Fruit fly (Drosophila melanogaster): ENCODE measurements around the gene Hex-A.

Hex-A gene

dm6 chrX:9550565-9551145 lies 34.8 kb upstream of the Hex-A start, which contains the start of gene CG32700:
Gene CG32700 (minus strand): TSS chrX:9550838.
- no peak for TF ChIP-seq D19B (GFP tag; optimal IDR thresholded peaks at IDR 0.05)
- no peak for TF ChIP-seq Neu2 (GFP tag; optimal IDR thresholded peaks at IDR 0.05; ENCODE audit: borderline replicate concordance)
- peak; percentile 10 for TF ChIP-seq Fer1 (GFP tag; optimal IDR thresholded peaks at IDR 0.05)
- TF ChIP-seq otp (GFP tag; IDR thresholded peaks at IDR 0.05), result no peak
- peak; percentile 26; the same call in 1 of the 2 replicates for TF ChIP-seq CG13287 (GFP tag; IDR thresholded peaks at IDR 0.05; ENCODE audit: partially characterized antibody)
- no peak for TF ChIP-seq Sin3A (optimal IDR thresholded peaks at IDR 0.05)
- TF ChIP-seq Opbp (GFP tag; IDR thresholded peaks at IDR 0.05; ENCODE audit: partially characterized antibody), result 0 out of 3 replicates have a peak, but pooled peaks have one; percentile 36
- no peak for TF ChIP-seq Lpt (GFP tag; optimal IDR thresholded peaks at IDR 0.05)
- TF ChIP-seq stwl (tag; optimal IDR thresholded peaks at IDR 0.05), result peak; percentile 13
- no peak for TF ChIP-seq CG4730 (GFP tag; IDR thresholded peaks at IDR 0.05)
- TF ChIP-seq CG4424 (GFP tag; optimal IDR thresholded peaks at IDR 0.05), result peak; percentile 8
- peak; percentile 40; the same call in 1 of the 3 replicates for TF ChIP-seq ci (GFP tag; IDR thresholded peaks at IDR 0.05)
- peak; percentile 81 for TF ChIP-seq Deaf1 (tag; optimal IDR thresholded peaks at IDR 0.05)
- TF ChIP-seq scrt (GFP tag; optimal IDR thresholded peaks at IDR 0.05), result peak; percentile 76
- TF ChIP-seq gsb-n (tag; optimal IDR thresholded peaks at IDR 0.05), result no peak
- no peak for TF ChIP-seq CG4820 (GFP tag; optimal IDR thresholded peaks at IDR 0.05)
- peak; percentile 97 for TF ChIP-seq CG3995 (GFP tag; optimal IDR thresholded peaks at IDR 0.05)
- TF ChIP-seq E2f2 (GFP tag; IDR thresholded peaks at IDR 0.05), result peak; percentile 28; the same call in 1 of the 2 replicates
- peak; percentile 4 for TF ChIP-seq BtbVII (GFP tag; optimal IDR thresholded peaks at IDR 0.05)
- no peak for TF ChIP-seq Drgx (GFP tag; IDR thresholded peaks at IDR 0.05)
- no peak for TF ChIP-seq Fer2 (tag; optimal IDR thresholded peaks at IDR 0.05)
- peak; percentile 92 for TF ChIP-seq CTCF (GFP tag; optimal IDR thresholded peaks at IDR 0.05)
- TF ChIP-seq CG2199 (GFP tag; IDR thresholded peaks at IDR 0.05), result no peak
- TF ChIP-seq CG6791 (GFP tag; IDR thresholded peaks at IDR 0.05; ENCODE audit: partially characterized antibody), result 0 out of 3 replicates have a peak, but pooled peaks have one; percentile 22
- TF ChIP-seq Jarid2 (GFP tag; optimal IDR thresholded peaks at IDR 0.05), result peak; percentile 21
- TF ChIP-seq CG32767 (GFP tag; IDR thresholded peaks at IDR 0.05), result no peak
- no peak for TF ChIP-seq hkb (optimal IDR thresholded peaks at IDR 0.05)
- peak; percentile 41; the same call in 1 of the 2 replicates for TF ChIP-seq hkb (GFP tag; IDR thresholded peaks at IDR 0.05)
- TF ChIP-seq Hmr (GFP tag; optimal IDR thresholded peaks at IDR 0.05), result peak; percentile 13
- TF ChIP-seq sna (GFP tag; IDR thresholded peaks at IDR 0.05; ENCODE audit: partially characterized antibody), result 0 out of 2 replicates have a peak, but pooled peaks have one; percentile 16
- 0 out of 4 replicates have a peak, but pooled peaks have one; percentile 50 for TF ChIP-seq chinmo (GFP tag; IDR thresholded peaks at IDR 0.05; ENCODE audit: partially characterized antibody)
- TF ChIP-seq dati (GFP tag; IDR thresholded peaks at IDR 0.05), result no peak
- TF ChIP-seq CG10462 (GFP tag; optimal IDR thresholded peaks at IDR 0.05), result no peak
- peak; percentile 42 for TF ChIP-seq sens (GFP tag)
- TF ChIP-seq pita (GFP tag; optimal IDR thresholded peaks at IDR 0.05), result peak; percentile 14
- TF ChIP-seq Tbp (GFP tag; optimal IDR thresholded peaks at IDR 0.05), result no peak
- TF ChIP-seq bbx (GFP tag; IDR thresholded peaks at IDR 0.05; ENCODE audit: partially characterized antibody), result peak; percentile 34; the same call in 1 of the 2 replicates
- TF ChIP-seq CG11695 (GFP tag; IDR thresholded peaks at IDR 0.05), result 0 out of 3 replicates have a peak, but pooled peaks have one; percentile 24
- TF ChIP-seq sc (optimal IDR thresholded peaks at IDR 0.05), result no peak
- TF ChIP-seq sc (GFP tag; optimal IDR thresholded peaks at IDR 0.05), result no peak
- TF ChIP-seq CG13894 (tag; optimal IDR thresholded peaks at IDR 0.05), result peak; percentile 25
- TF ChIP-seq Dll (GFP tag; IDR thresholded peaks at IDR 0.05; ENCODE audit: partially characterized antibody), result no peak
- TF ChIP-seq CG31441 (GFP tag; IDR thresholded peaks at IDR 0.05), result peak; percentile 64

Measured in whole organism, embryonic.